Worm (Caenorhabditis elegans) whole organism, L4/young adult: ENCODE measurements around the gene flp-15.
A peak's percentile ranks its signal among the peaks of the same experiment; 100 is the strongest.

Experiments
- W03F9.2 ChIP-seq: fragments of 150-350 bp; optimal IDR thresholded peaks from 2 replicates; lab custom pipeline; 2014; ENCODE audit warnings: missing biosample characterization, missing genetic modification characterization
- dao-5 ChIP-seq: sonication (generic microtip); optimal IDR thresholded peaks from 2 replicates; lab custom pipeline; 2016; ENCODE audit warnings: missing genotype, missing genetic modification characterization, moderate library complexity, missing compliant biosample characterization
- him-1 ChIP-seq: sonication (generic microtip); optimal IDR thresholded peaks from 2 replicates; lab custom pipeline; 2016; ENCODE audit warnings: missing genotype, missing genetic modification reagents, missing genetic modification characterization, missing compliant biosample characterization

Gene flp-15

DNA sequence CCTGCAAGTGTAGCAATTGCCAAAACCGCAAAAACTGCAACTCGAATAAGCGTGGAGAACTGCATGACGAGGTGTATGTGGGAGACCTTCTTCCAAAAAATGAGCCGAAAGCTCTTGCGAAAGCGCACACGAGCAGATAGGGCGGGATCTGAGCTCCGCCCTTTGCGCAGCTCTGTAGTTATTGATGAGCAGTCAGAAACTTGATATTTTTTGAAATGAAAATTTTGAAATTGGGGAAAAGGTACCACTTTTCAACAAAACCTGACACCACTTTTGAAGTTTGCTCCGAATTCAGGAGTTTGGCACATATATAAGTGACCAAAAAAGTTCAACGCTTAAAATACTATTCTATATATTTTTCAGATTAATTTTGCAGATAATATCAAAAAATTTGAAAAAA, at the start of gene flp-15:
flp-15 (minus strand) TSS at position 101 of the 400 bp plus-strand sequence.
- TF ChIP-seq him-1 (tag; lab: Kevin White, UChicago) (no peak), W03F9.2 (tag; lab: Kevin White, UChicago) (no peak), dao-5 (no peak)

ce11 chrIII:13716831-13717230, 49.2 kb upstream of the flp-15 start:
- TF ChIP-seq him-1 (tag; lab: Kevin White, UChicago) (no peak), W03F9.2 (tag; lab: Kevin White, UChicago) (no peak), dao-5 (no peak)

- no peak for TF ChIP-seq W03F9.2 (tag; lab: Kevin White, UChicago)
- TF ChIP-seq dao-5 = no peak
- TF ChIP-seq him-1 (tag; lab: Kevin White, UChicago) = no peak
These were observed 48.6 kb upstream of the flp-15 start for ce11 chrIII:13716266-13716665.

DNA sequence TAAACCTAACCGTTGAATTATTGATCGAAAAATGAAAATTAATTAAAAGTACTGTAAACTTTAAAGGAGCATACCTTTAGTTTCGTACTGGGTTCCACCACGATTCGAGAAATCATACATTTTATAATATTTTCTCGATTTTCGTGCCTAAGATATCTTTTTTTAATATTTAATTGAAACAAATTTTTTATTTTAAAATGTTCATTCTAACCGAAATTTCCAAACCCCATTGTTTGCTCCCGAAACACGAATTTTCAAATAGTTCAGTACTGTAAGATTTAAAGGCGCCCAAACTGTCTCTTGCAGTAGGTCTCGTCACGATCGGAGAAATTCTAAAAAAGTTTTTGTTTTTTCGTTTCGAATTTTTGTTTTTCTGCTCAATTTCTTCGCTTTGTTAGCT, 47.3 kb upstream of the flp-15 start:
- no peak for TF ChIP-seq dao-5
- TF ChIP-seq W03F9.2 (tag; lab: Kevin White, UChicago) = no peak

- TF ChIP-seq dao-5 (no peak), W03F9.2 (tag; lab: Kevin White, UChicago) (no peak), him-1 (tag; lab: Kevin White, UChicago) (no peak)
These were observed 46.2 kb upstream of the flp-15 start for ce11 chrIII:13713807-13714206.

DNA sequence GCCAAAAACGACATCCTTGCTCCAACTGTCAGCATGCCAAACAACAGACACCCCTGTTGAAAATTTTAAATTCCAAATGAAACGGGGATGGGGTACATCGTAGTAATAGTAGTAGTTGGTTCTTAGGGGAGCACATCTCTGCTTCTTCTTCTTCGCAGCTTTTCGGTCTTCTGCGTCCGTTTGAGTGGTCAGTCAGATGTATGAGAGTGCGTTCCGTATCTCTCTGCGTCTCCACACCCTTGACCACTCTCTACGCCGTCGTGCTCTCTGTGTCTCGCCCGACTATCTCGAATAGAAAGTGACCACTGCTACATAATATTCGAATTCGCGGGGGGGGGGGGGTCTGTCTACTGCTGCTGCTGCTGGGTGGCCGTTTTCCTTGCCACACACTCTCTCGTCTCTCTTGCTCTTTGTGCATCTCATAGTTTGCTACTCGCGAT, 45.2 kb upstream of the flp-15 start:
- TF ChIP-seq dao-5 (no peak), W03F9.2 (tag; lab: Kevin White, UChicago) (no peak), him-1 (tag; lab: Kevin White, UChicago) (no peak)

DNA sequence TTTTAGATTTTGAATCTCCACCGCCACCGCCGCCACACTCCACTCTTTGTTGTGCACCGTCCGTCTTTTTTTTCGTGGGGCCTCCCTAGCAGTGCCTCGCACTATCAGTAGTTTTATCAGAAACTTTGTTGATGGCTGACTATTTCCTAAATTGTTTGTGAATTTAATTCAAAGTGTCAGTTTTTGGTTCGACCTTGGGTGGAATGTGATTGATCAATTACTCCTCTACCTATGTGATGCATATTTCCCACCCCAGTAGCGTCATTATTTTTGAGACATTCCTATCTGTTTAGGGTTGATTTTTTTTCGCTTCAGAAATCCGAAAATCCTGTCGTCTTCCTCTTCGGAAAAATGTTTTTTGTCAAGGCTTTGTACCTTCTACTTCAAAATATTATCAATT, 43.0 kb upstream of the flp-15 start:
- TF ChIP-seq dao-5 (no peak), W03F9.2 (tag; lab: Kevin White, UChicago) (no peak), him-1 (tag; lab: Kevin White, UChicago) (no peak)

DNA sequence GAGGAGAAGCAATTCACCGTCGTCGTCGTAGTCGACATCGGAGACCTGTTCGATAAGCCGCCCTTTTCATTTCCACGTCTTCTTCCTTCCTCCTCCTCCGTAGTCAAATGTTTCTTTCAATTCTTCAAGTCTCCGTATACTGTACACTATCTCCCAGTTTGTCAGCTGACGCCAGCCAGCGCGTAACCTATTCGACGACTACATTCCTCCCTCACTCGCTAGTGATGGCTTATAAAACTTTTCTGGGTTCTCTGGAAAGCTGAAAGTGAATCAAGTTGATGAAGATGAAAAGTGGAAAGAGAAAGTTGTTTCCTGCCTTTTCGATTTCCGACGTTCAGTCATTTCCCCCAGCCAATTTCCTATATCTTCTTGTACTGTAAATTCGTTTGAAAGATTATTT, 41.5 kb upstream of the flp-15 start:
- TF ChIP-seq W03F9.2 (tag; lab: Kevin White, UChicago) = no peak
- no peak for TF ChIP-seq him-1 (tag; lab: Kevin White, UChicago)
- TF ChIP-seq dao-5 = no peak

- no peak for TF ChIP-seq him-1 (tag; lab: Kevin White, UChicago)
- TF ChIP-seq W03F9.2 (tag; lab: Kevin White, UChicago) = no peak
- no peak for TF ChIP-seq dao-5
These were observed 40.8 kb upstream of the flp-15 start for ce11 chrIII:13708415-13708814.

- TF ChIP-seq dao-5 (no peak), him-1 (tag; lab: Kevin White, UChicago) (no peak), W03F9.2 (tag; lab: Kevin White, UChicago) (no peak)
These were observed 34.1 kb upstream of the flp-15 start, which contains the start of gene lit-1 for ce11 chrIII:13701691-13702090. Gene lit-1, plus strand, starts transcription at chrIII:13701991.

DNA sequence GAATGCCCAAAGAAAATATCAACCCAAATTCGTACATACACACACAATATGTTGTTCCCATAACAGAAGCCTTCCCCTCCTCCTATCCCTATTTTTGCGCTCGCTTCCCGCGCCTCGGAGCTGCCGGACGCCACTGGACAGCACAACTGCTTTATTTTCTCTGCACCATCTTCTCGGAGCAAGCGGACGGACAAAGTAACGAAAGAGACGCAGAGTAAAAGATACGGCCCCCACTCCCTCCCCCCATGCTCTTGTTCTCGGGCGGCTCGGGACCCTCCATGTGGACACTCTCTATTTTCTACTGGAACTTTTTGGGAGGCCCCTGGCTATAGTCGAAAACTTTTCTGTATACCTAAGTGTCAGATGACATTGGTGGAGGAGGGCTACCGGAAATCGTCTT, 30.2 kb upstream of the flp-15 start:
- TF ChIP-seq dao-5 (no peak), him-1 (tag; lab: Kevin White, UChicago) (peak; percentile 64), W03F9.2 (tag; lab: Kevin White, UChicago) (no peak)

DNA sequence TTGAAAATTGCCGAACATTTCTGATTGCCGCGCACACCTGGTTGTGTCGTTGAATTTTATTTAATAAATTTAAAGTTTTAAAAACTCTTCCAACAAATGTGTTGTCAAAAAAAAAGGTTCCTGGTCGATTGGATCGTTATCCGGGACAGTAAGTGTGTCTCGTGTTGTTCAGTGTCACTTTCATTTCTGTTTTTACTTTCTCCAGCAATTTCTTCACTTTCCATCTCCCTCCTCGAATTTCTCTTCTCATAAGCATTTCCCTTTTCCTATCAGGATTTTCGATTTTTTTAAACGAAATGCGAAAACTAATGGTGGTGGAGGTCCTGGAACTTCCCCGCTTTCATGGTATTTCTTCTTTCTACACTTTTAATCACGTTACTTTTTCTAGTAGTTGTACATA, 27.9 kb upstream of the flp-15 start:
- TF ChIP-seq dao-5 = no peak
- TF ChIP-seq W03F9.2 (tag; lab: Kevin White, UChicago) = no peak
- no peak for TF ChIP-seq him-1 (tag; lab: Kevin White, UChicago)

DNA sequence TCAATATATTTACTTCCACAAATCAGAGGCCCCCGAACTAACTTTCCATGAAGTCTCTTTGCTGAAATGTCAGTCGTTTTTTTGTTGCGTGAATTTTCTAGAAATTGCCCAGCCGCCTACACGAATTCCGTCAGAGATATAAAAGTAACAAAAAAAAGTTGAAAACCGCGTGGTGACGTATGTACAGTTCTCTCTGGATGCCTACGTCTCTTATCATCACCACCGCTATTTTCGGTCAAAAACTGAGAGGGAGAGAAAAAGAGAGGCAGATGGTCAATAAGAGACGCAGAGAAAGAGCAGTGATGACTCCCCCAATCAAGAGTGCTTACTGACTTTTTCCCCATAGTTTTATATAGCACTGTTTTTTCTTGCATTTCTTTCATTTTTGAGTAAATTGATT, 26.4 kb upstream of the flp-15 start:
- TF ChIP-seq W03F9.2 (tag; lab: Kevin White, UChicago) (peak; percentile 12), him-1 (tag; lab: Kevin White, UChicago) (no peak), dao-5 (no peak)

DNA sequence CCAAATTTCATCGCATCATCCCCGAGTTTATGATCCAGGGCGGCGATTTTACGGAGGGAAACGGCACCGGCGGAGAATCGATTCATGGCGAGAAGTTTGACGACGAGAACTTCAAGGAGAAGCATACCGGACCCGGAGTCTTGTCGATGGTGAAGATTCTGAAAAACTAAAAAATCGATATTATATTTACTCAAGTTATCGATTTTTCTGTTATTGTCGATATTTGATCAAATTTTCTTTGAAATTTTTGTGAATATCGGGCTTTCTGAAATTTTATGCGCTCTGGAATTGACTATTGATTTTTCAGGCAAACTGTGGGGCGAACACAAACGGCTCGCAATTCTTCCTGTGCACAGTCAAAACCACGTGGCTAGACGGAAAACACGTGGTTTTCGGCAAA, 25.5 kb upstream of the flp-15 start:
- no peak for TF ChIP-seq W03F9.2 (tag; lab: Kevin White, UChicago)
- TF ChIP-seq him-1 (tag; lab: Kevin White, UChicago) = no peak
- no peak for TF ChIP-seq dao-5

DNA sequence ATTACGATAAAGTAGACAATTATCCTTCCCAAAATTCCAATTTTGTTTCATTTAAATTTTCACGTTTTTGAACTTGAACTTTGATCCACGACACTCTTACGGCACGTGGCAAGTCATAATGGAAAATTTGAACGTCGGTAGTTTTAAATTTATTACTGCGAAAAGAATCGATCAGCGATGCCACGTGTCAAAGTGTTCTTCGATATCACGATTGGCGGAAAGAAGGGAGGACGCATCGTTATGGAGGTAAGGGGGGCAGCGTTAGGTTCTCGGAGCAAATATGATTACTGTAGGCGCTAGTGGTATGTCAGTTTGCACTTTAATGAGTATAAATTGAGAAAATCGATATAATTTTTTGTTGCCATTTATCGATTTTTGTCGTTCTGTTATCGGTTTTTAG, 24.9 kb upstream of the flp-15 start, which contains the start of gene cyn-2:
cyn-2 (plus strand) TSS at position 114 of the 400 bp plus-strand sequence.
- no peak for TF ChIP-seq him-1 (tag; lab: Kevin White, UChicago)
- TF ChIP-seq W03F9.2 (tag; lab: Kevin White, UChicago) = no peak
- no peak for TF ChIP-seq dao-5
